Worm (Caenorhabditis elegans): ENCODE measurements around the gene ceh-22.

ceh-22 gene

DNA sequence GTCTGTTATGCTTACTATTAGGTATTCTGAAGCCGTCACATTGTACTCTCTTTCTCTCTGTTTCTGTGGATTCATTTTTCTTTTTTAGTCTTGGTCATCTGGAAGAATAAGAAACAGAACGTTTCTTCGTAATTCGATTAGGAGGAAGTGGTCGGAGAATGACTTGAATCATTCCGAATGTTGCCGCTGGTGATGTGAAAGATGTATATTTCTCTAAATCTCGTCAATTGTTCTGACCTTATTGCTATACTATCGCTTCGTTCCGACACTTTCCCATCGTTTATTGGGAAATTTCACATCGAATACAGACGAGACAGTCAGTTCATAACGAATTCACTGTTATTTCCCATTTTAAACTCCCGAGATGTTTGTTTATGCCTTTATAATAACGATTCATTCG is 7.4 kb downstream of the ceh-22 start:
- TF ChIP-seq skn-1 (tag; optimal IDR thresholded peaks at IDR 0.05) (no peak), lsy-2 (tag; optimal IDR thresholded peaks at IDR 0.05) (peak in 1 of 2 experiments; percentile 8)

DNA sequence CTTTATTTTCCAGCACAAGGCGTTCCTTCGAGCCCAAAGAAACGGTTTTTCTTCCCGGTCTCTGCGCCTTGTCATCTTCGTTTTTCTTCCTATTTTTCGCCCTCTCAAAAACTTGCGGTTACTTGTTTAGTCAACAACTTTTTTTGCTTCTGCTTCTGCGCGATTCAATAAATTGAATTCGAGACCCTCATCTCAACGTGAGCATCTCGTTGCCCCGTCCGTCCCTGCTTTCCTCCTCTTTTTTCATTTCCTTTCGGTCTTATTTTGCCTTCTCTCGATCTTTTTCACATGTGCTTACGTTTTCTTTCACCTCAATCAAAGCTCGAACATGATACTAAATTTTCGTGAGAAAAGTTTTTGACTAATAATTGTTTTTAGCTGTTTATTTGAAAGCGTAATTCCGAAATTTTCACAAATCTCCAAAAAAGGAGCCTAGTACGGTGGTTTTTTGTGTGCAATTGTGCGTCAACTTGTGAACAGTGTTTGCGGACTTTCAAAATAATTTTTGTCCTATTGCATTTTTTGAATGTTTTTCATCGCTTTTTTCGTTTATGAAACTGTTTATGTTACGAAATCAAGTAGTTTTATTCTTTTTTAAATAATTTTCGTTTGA is 8.4 kb downstream of the ceh-22 start:
- TF ChIP-seq fos-1 (tag; optimal IDR thresholded peaks at IDR 0.05) = no peak
- peak in 1 of 2 experiments; percentile 77 for TF ChIP-seq lsy-2 (tag; optimal IDR thresholded peaks at IDR 0.05)
- peak; percentile 43 for TF ChIP-seq fkh-10 (GFP tag; optimal IDR thresholded peaks at IDR 0.05)
- TF ChIP-seq mes-2 (tag; optimal IDR thresholded peaks at IDR 0.05; ENCODE audit: poor library complexity, severe bottlenecking) = peak; percentile 24
- peak; percentile 65 for TF ChIP-seq aha-1 (tag)

DNA sequence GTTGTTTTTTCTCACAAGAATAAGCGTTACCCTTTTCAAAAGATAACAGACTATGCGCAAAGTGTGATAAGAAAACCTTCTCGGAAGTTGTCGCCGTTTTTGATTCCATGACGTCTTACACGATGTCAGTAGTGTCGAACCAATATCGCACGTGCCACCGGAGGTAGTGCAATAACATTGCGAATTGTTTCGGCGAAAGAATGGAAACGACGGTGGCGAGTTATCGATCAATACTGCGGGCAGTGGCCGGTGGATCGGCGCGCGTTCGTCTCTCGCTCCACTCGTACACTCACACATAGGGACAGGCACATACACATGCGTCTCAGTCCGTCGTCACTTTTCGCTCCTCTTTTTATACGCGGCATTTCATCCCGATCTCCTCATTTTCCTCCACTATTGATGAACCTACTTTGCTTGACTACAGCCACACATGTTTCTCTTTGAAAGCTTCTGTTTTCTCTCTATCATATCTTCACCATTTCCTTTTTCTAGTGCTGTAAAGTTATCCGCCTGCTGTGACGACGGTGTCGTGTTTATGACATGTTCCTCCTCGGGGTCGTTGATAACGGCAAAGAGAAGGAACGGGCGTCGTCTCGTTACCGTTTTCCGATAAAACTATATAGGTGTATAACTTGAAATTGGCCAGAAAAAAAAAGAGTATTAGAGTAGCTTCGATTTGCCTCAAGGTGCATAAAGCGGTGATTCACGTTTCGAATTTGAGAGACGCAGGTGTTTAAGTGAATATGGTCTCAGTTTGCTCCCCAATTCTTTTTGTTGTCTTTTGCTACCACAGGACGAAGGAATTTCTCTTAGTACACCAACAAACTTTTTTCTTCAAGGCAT is 9.6 kb downstream of the ceh-22 start:
- TF ChIP-seq lsy-2 (tag; optimal IDR thresholded peaks at IDR 0.05) (peak in 1 of 2 experiments; percentile 6), daf-16 (GFP tag; optimal IDR thresholded peaks at IDR 0.05) (peak in 1 of 2 experiments; percentile 73), daf-16 (tag; optimal IDR thresholded peaks at IDR 0.05) (peak; percentile 67), php-3 (GFP tag; IDR thresholded peaks at IDR 0.05) (no peak), arid-1 (GFP tag; conservative IDR thresholded peaks at IDR 0.05) (no peak), unc-62 (GFP tag; optimal IDR thresholded peaks at IDR 0.05 in 1 of 2) (peak in 1 of 2 experiments; percentile 56), unc-62 (tag; optimal IDR thresholded peaks at IDR 0.05) (no peak), pqm-1 (tag; optimal IDR thresholded peaks at IDR 0.05) (peak; percentile 47), mdl-1 (tag; optimal IDR thresholded peaks at IDR 0.05) (peak in 1 of 2 experiments; percentile 78), ceh-32 (tag; optimal IDR thresholded peaks at IDR 0.05; ENCODE audit: poor library complexity) (no peak), ZK546.5 (tag; optimal IDR thresholded peaks at IDR 0.05) (no peak), hmg-1.1 (GFP tag; IDR thresholded peaks at IDR 0.05) (peak; percentile 53; the same call in 1 of the 2 replicates), fkh-10 (GFP tag; optimal IDR thresholded peaks at IDR 0.05) (no peak), ctbp-1 (GFP tag; IDR thresholded peaks at IDR 0.05) (0 out of 2 replicates have a peak, but pooled peaks have one; percentile 8), dmd-6 (GFP tag; IDR thresholded peaks at IDR 0.05) (peak; percentile 79), mep-1 (tag; optimal IDR thresholded peaks at IDR 0.05) (peak; percentile 11), mxl-3 (GFP tag; optimal IDR thresholded peaks at IDR 0.05) (peak; percentile 88), lim-7 (GFP tag; IDR thresholded peaks at IDR 0.05) (0 out of 2 replicates have a peak, but pooled peaks have one; percentile 17), nhr-48 (tag; optimal IDR thresholded peaks at IDR 0.05) (peak; percentile 77), lin-1 (GFP tag; IDR thresholded peaks at IDR 0.05) (peak; percentile 23; the same call in 1 of the 2 replicates), hlh-30 (tag; optimal IDR thresholded peaks at IDR 0.05; ENCODE audit: insufficient read depth) (peak; percentile 24), ces-1 (GFP tag; optimal IDR thresholded peaks at IDR 0.05) (no peak), dpl-1 (GFP tag; optimal IDR thresholded peaks at IDR 0.05) (peak; percentile 1), T26A8.4 (GFP tag; IDR thresholded peaks at IDR 0.05) (0 out of 2 replicates have a peak, but pooled peaks have one; percentile 39), hlh-11 (tag; optimal IDR thresholded peaks at IDR 0.05) (peak; percentile 73), zag-1 (tag; optimal IDR thresholded peaks at IDR 0.05) (no peak), egl-43 (GFP tag; IDR thresholded peaks at IDR 0.05) (0 out of 2 replicates have a peak, but pooled peaks have one; percentile 11), nhr-11 (tag; optimal IDR thresholded peaks at IDR 0.05) (peak; percentile 63), rbr-2 (tag; optimal IDR thresholded peaks at IDR 0.05) (peak; percentile 27), gei-8 (GFP tag; optimal IDR thresholded peaks at IDR 0.05) (peak; percentile 6), set-16 (GFP tag; IDR thresholded peaks at IDR 0.05) (peak; percentile 45; the same call in 1 of the 2 replicates), nhr-28 (tag; optimal IDR thresholded peaks at IDR 0.05) (peak; percentile 57), Y105C5A.15 (GFP tag; IDR thresholded peaks at IDR 0.05) (no peak), aha-1 (tag) (peak; percentile 75), madf-5 (GFP tag; IDR thresholded peaks at IDR 0.05) (no peak), F37D6.2 (tag; optimal IDR thresholded peaks at IDR 0.05) (no peak), dve-1 (tag; optimal IDR thresholded peaks at IDR 0.05; ENCODE audit: insufficient read depth) (peak; percentile 64), attf-4 (tag; optimal IDR thresholded peaks at IDR 0.05) (peak; percentile 1), ceh-28 (tag; optimal IDR thresholded peaks at IDR 0.05) (peak; percentile 43), egl-27 (tag; optimal IDR thresholded peaks at IDR 0.05) (no peak), spr-1 (tag; optimal IDR thresholded peaks at IDR 0.05) (peak; percentile 56)
